Worm (Caenorhabditis elegans): ENCODE data around the gene F20C5.5.

DNA sequence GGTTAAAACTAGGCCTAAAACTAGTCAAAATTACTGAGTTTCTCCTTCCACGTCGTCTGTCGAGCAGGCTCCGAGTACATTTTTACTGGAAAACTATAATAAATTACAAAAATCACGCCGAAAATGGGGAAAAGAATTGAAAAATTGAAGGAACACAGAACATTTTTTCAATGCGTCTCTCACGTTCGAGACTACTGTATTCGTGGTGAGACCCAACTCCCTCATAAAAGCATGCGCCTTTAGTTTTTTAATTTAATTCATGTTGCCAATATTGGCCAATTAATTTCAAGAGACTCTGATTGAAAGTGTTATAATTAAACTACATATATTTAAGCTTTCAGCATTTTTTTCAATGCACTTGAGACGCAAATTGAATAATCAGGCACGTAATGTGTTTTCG is 15.3 kb downstream of the F20C5.5 start:
- TF ChIP-seq hmg-4 (GFP tag; optimal IDR thresholded peaks at IDR 0.05) (no peak), tbx-11 (GFP tag; IDR thresholded peaks at IDR 0.05) (no peak), ama-1 (optimal IDR thresholded peaks at IDR 0.05) (no peak), flt-1 (GFP tag; IDR thresholded peaks at IDR 0.05) (no peak), scrt-1 (GFP tag; IDR thresholded peaks at IDR 0.05) (no peak), hnd-1 (tag; optimal IDR thresholded peaks at IDR 0.05) (no peak), sea-1 (GFP tag; conservative IDR thresholded peaks at IDR 0.05) (no peak), ets-7 (tag; optimal IDR thresholded peaks at IDR 0.05) (no peak), hmbx-1 (tag; optimal IDR thresholded peaks at IDR 0.05) (no peak), ceh-13 (GFP tag; optimal IDR thresholded peaks at IDR 0.05) (no peak), pes-1 (GFP tag; IDR thresholded peaks at IDR 0.05) (no peak), tbx-37 (GFP tag; conservative IDR thresholded peaks at IDR 0.05) (no peak), B0310.2 (tag; optimal IDR thresholded peaks at IDR 0.05) (no peak), F13C5.2 (tag; optimal IDR thresholded peaks at IDR 0.05) (no peak)

All from whole organism, early embryonic.